Fruit fly (Drosophila melanogaster) whole organism, embryonic: ENCODE measurements around the gene CG34148.

Experiments used
- Abd-B ChIP-seq: fragments of 200-800 bp; sonication (Bioruptor generic); optimal IDR thresholded peaks from 2 replicates; lab custom pipeline; 2018; ENCODE audit warnings: missing biosample characterization, mild to moderate bottlenecking, missing genetic modification characterization, moderate library complexity
- Antp ChIP-seq: fragments of 200-800 bp; sonication (Bioruptor generic); optimal IDR thresholded peaks from 3 replicates; lab custom pipeline; 2016; ENCODE audit warnings: missing biosample characterization, missing genetic modification characterization
- Atf6 ChIP-seq: fragments of 200-800 bp; sonication (Bioruptor generic); IDR thresholded peaks from 2 replicates; pipeline ENCODE4 v1.3.6; 2022; ENCODE audit warnings: missing biosample characterization, missing genetic modification characterization
- Bteb2 ChIP-seq: fragments of 200-800 bp; sonication (Bioruptor generic); optimal IDR thresholded peaks from 2 replicates; lab custom pipeline; 2016; ENCODE audit warnings: missing biosample characterization, missing genetic modification characterization
- CG10147 ChIP-seq: fragments of 200-800 bp; sonication (Bioruptor generic); optimal IDR thresholded peaks from 2 replicates; lab custom pipeline; 2019; ENCODE audit warnings: missing biosample characterization, mild to moderate bottlenecking, missing genetic modification characterization, moderate library complexity
- CG1024 ChIP-seq: fragments of 200-800 bp; sonication (Bioruptor generic); IDR thresholded peaks from 2 replicates; pipeline ENCODE4 v1.3.6; 2022; ENCODE audit warnings: missing biosample characterization, missing genetic modification characterization
- CG12155 ChIP-seq: fragments of 200-800 bp; sonication (Bioruptor generic); optimal IDR thresholded peaks from 3 replicates; lab custom pipeline; 2016; ENCODE audit warnings: missing biosample characterization, missing genetic modification characterization
- CG12299 ChIP-seq: fragments of 200-800 bp; sonication (Bioruptor generic); optimal IDR thresholded peaks from 2 replicates; lab custom pipeline; 2018; ENCODE audit warnings: missing biosample characterization, mild to moderate bottlenecking, missing genetic modification characterization
- CG12744 ChIP-seq: fragments of 200-800 bp; sonication (Bioruptor generic); optimal IDR thresholded peaks from 2 replicates; lab custom pipeline; 2016; ENCODE audit warnings: missing biosample characterization, missing genetic modification characterization
- CG13624 ChIP-seq: fragments of 200-800 bp; sonication (Bioruptor generic); optimal IDR thresholded peaks from 2 replicates; lab custom pipeline; 2016; ENCODE audit warnings: missing biosample characterization, missing genetic modification characterization
- CG14667 ChIP-seq: fragments of 200-800 bp; sonication (Bioruptor generic); IDR thresholded peaks from 2 replicates; pipeline ENCODE4 v1.3.6; 2022; ENCODE audit warnings: missing biosample characterization, missing genetic modification characterization
- CG15601 ChIP-seq: fragments of 200-800 bp; sonication (Bioruptor generic); optimal IDR thresholded peaks from 3 replicates; lab custom pipeline; 2019; ENCODE audit warnings: missing biosample characterization, mild to moderate bottlenecking, missing genetic modification characterization, moderate library complexity
- CG15696 ChIP-seq: fragments of 200-800 bp; sonication (Bioruptor generic); optimal IDR thresholded peaks from 2 replicates; lab custom pipeline; 2019; ENCODE audit warnings: missing biosample characterization, mild to moderate bottlenecking, missing genetic modification characterization, moderate library complexity
- CG1603 ChIP-seq: fragments of 200-800 bp; sonication (Bioruptor generic); optimal IDR thresholded peaks from 2 replicates; lab custom pipeline; 2019; ENCODE audit warnings: missing biosample characterization, mild to moderate bottlenecking, missing genetic modification characterization, moderate library complexity
- CG18262 ChIP-seq: fragments of 200-800 bp; optimal IDR thresholded peaks from 3 replicates; lab custom pipeline; 2019; ENCODE audit warnings: missing biosample characterization, mild to moderate bottlenecking, missing genetic modification characterization, moderate library complexity
- CG2889 ChIP-seq: fragments of 200-800 bp; sonication (Bioruptor generic); IDR thresholded peaks from 3 replicates; pipeline ENCODE4 v1.3.6; 2022; ENCODE audit warnings: missing biosample characterization, missing genetic modification characterization
- CG31365 ChIP-seq: fragments of 200-800 bp; sonication (Bioruptor generic); optimal IDR thresholded peaks from 2 replicates; lab custom pipeline; 2018; ENCODE audit warnings: missing biosample characterization, mild to moderate bottlenecking, missing genetic modification characterization
- CG33213 ChIP-seq: fragments of 200-800 bp; sonication (Bioruptor generic); optimal IDR thresholded peaks from 3 replicates; lab custom pipeline; 2016; ENCODE audit warnings: missing biosample characterization, missing genetic modification characterization
- CG3847 ChIP-seq: fragments of 200-800 bp; sonication (Bioruptor generic); IDR thresholded peaks from 2 replicates; pipeline ENCODE4 v1.3.6; 2022; ENCODE audit warnings: missing biosample characterization, missing genetic modification characterization
- CG6175 ChIP-seq: fragments of 200-800 bp; sonication (Bioruptor generic); IDR thresholded peaks from 3 replicates; pipeline ENCODE4 v1.3.6; 2022; ENCODE audit warnings: missing biosample characterization, missing genetic modification characterization
- CG9437 ChIP-seq: fragments of 200-800 bp; sonication (Bioruptor generic); optimal IDR thresholded peaks from 2 replicates; lab custom pipeline; 2018; ENCODE audit warnings: missing biosample characterization, mild to moderate bottlenecking, missing genetic modification characterization
- CTCF ChIP-seq: fragments of 200-800 bp; sonication (Bioruptor generic); optimal IDR thresholded peaks from 2 replicates; lab custom pipeline; 2017; ENCODE audit warnings: missing biosample characterization, mild to moderate bottlenecking, missing genetic modification characterization, moderate library complexity
- CrebB ChIP-seq: fragments of 200-800 bp; sonication (Bioruptor generic); optimal IDR thresholded peaks from 3 replicates; lab custom pipeline; 2018; ENCODE audit warnings: missing biosample characterization, mild to moderate bottlenecking, missing genetic modification characterization
- Dbx ChIP-seq: fragments of 200-800 bp; sonication (Bioruptor generic); IDR thresholded peaks from 3 replicates; pipeline ENCODE4 v1.3.6; 2022; ENCODE audit warnings: missing biosample characterization, missing genetic modification characterization
- Drgx ChIP-seq: fragments of 200-800 bp; sonication (Bioruptor generic); IDR thresholded peaks from 2 replicates; pipeline ENCODE4 v1.3.6; 2022; ENCODE audit warnings: missing biosample characterization, missing genetic modification characterization
- Med ChIP-seq: fragments of 200-800 bp; sonication (Bioruptor generic); peaks from one replicate; lab custom pipeline; 2016; ENCODE audit warnings: missing biosample characterization, missing genetic modification characterization, mild to moderate bottlenecking, inconsistent platforms, moderate library complexity
- NFAT ChIP-seq: fragments of 200-800 bp; sonication (Bioruptor generic); IDR thresholded peaks from 2 replicates; pipeline ENCODE4 v1.3.6; 2022; ENCODE audit warnings: missing biosample characterization, missing genetic modification characterization
- Sox102F ChIP-seq: fragments of 200-800 bp; sonication (Bioruptor generic); optimal IDR thresholded peaks from 2 replicates; lab custom pipeline; 2018; ENCODE audit warnings: missing biosample characterization, mild to moderate bottlenecking, missing genetic modification characterization, moderate library complexity
- ac ChIP-seq: fragments of 200-800 bp; sonication (Bioruptor generic); optimal IDR thresholded peaks from 3 replicates; lab custom pipeline; 2017; ENCODE audit warnings: missing biosample characterization, mild to moderate bottlenecking, missing genetic modification characterization
- aop ChIP-seq: fragments of 200-800 bp; sonication (Bioruptor generic); IDR thresholded peaks from 2 replicates; pipeline ENCODE4 v1.3.6; 2022; ENCODE audit warnings: missing biosample characterization, missing genetic modification characterization
- cg ChIP-seq: fragments of 200-800 bp; sonication (Bioruptor generic); optimal IDR thresholded peaks from 3 replicates; lab custom pipeline; 2019; ENCODE audit warnings: missing biosample characterization, mild to moderate bottlenecking, missing genetic modification characterization, moderate library complexity
- dm ChIP-seq: fragments of 200-800 bp; sonication (Bioruptor generic); optimal IDR thresholded peaks from 3 replicates; lab custom pipeline; 2016; ENCODE audit warnings: missing biosample characterization, missing genetic modification characterization
- en ChIP-seq: fragments of 200-800 bp; sonication (Bioruptor generic); optimal IDR thresholded peaks from 2 replicates; lab custom pipeline; 2016; ENCODE audit warnings: missing biosample characterization, missing genetic modification characterization
- fd102C ChIP-seq: fragments of 200-800 bp; sonication (Bioruptor generic); optimal IDR thresholded peaks from 2 replicates; lab custom pipeline; 2018; ENCODE audit warnings: missing biosample characterization, mild to moderate bottlenecking, missing genetic modification characterization, moderate library complexity
- fd96Cb ChIP-seq: fragments of 200-800 bp; sonication (Bioruptor generic); optimal IDR thresholded peaks from 2 replicates; lab custom pipeline; 2018; ENCODE audit warnings: missing biosample characterization, mild to moderate bottlenecking, missing genetic modification characterization, moderate library complexity
- gce ChIP-seq: fragments of 200-800 bp; sonication (Bioruptor generic); IDR thresholded peaks from 3 replicates; pipeline ENCODE4 v1.3.6; 2022; ENCODE audit warnings: missing biosample characterization, missing genetic modification characterization
- gcm2 ChIP-seq: fragments of 200-800 bp; sonication (Bioruptor generic); optimal IDR thresholded peaks from 2 replicates; lab custom pipeline; 2016; ENCODE audit warnings: missing biosample characterization, missing genetic modification characterization
- gem ChIP-seq: fragments of 200-800 bp; sonication (Bioruptor generic); optimal IDR thresholded peaks from 2 replicates; lab custom pipeline; 2019; ENCODE audit warnings: missing biosample characterization, mild to moderate bottlenecking, missing genetic modification characterization, moderate library complexity
- lbe ChIP-seq: fragments of 200-800 bp; sonication (Bioruptor generic); optimal IDR thresholded peaks from 2 replicates; lab custom pipeline; 2016; ENCODE audit warnings: missing biosample characterization, mild to moderate bottlenecking, missing genetic modification characterization
- mam ChIP-seq: fragments of 200-800 bp; sonication (Bioruptor generic); optimal IDR thresholded peaks from 3 replicates; lab custom pipeline; 2016; ENCODE audit warnings: missing biosample characterization, missing genetic modification characterization
- pan ChIP-seq, 4 experiments: fragments of >200 bp in 3 of 4; fragments of 200-800 bp in 1 of 4; sonication (Bioruptor generic) in 1 of 4; optimal IDR thresholded peaks in 3 of 4; IDR thresholded peaks in 1 of 4; 2 replicates each; pipeline versions ENCODE4 v1.3.6 to Lab custom; 2017 to 2022; ENCODE audit warnings: missing biosample characterization in 2 of 4, missing genetic modification characterization in 2 of 4, mixed read lengths in 1 of 4
- pita ChIP-seq: fragments of 200-800 bp; sonication (Bioruptor generic); optimal IDR thresholded peaks from 2 replicates; lab custom pipeline; 2017; ENCODE audit warnings: missing biosample characterization, mild to moderate bottlenecking, missing genetic modification characterization
- run ChIP-seq: fragments of 200-800 bp; sonication (Bioruptor generic); optimal IDR thresholded peaks from 3 replicates; lab custom pipeline; 2018; ENCODE audit warnings: missing biosample characterization, mild to moderate bottlenecking, missing genetic modification characterization
- shn ChIP-seq: fragments of 200-800 bp; sonication (Bioruptor generic); optimal IDR thresholded peaks from 3 replicates; lab custom pipeline; 2016; ENCODE audit warnings: missing biosample characterization, missing genetic modification characterization
- so ChIP-seq: fragments of 200-800 bp; sonication (Bioruptor generic); IDR thresholded peaks from 3 replicates; pipeline ENCODE4 v1.3.6; 2022; ENCODE audit warnings: missing biosample characterization, missing genetic modification characterization
- sug ChIP-seq: fragments of 200-800 bp; optimal IDR thresholded peaks from 2 replicates; lab custom pipeline; 2019; ENCODE audit warnings: missing biosample characterization, mild to moderate bottlenecking, missing genetic modification characterization, moderate library complexity
- tgo ChIP-seq: fragments of 200-800 bp; sonication (Bioruptor generic); IDR thresholded peaks from 3 replicates; pipeline ENCODE4 v1.3.6; 2022; ENCODE audit warnings: missing biosample characterization, missing genetic modification characterization
- tin ChIP-seq: fragments of 200-800 bp; sonication (Bioruptor generic); optimal IDR thresholded peaks from 3 replicates; lab custom pipeline; 2016; ENCODE audit warnings: missing biosample characterization, missing genetic modification characterization
- tll ChIP-seq, 2 experiments: fragments of 200-800 bp in 1 of 2; fragments of >200 bp in 1 of 2; sonication (Bioruptor generic) in 1 of 2; optimal IDR thresholded peaks; 2 replicates each; lab custom pipeline; 2017 to 2019; ENCODE audit warnings: missing biosample characterization in 2 of 2, missing genetic modification characterization in 2 of 2, mild to moderate bottlenecking in 1 of 2, moderate library complexity in 1 of 2
- tna ChIP-seq: fragments of 200-800 bp; sonication (Bioruptor generic); IDR thresholded peaks from 2 replicates; pipeline ENCODE4 v1.3.6; 2022; ENCODE audit warnings: missing biosample characterization, missing genetic modification characterization; ENCODE audit not compliant: partially characterized antibody
- usp ChIP-seq: fragments of >200 bp; optimal IDR thresholded peaks from 2 replicates; lab custom pipeline; 2017; ENCODE audit warnings: missing biosample characterization, missing genetic modification characterization

The CG34148 gene

dm6 chr3R:21849988-21850460 is 28.5 kb downstream of the CG34148 start (continued):
- TF ChIP-seq CTCF (GFP tag; lab: Kevin White, UChicago) (no peak), mam (peak; percentile 20), cg (peak; percentile 18), CG33213 (GFP tag; lab: Kevin White, UChicago) (no peak), CG14667 (GFP tag; lab: Robert Waterston, UW) (no peak), CG1024 (GFP tag; lab: Robert Waterston, UW) (0 out of 2 replicates have a peak, but pooled peaks have one; percentile 1), CG13624 (peak; percentile 15), dm (GFP tag; lab: Kevin White, UChicago) (no peak), Atf6 (no peak; the same call in 1 of the 2 replicates), Sox102F (peak; percentile 54), gcm2 (no peak), CG12744 (GFP tag; lab: Kevin White, UChicago) (no peak), NFAT (GFP tag; lab: Robert Waterston, UW) (no peak), CG2889 (GFP tag; lab: Robert Waterston, UW) (no peak), sug (no peak), Drgx (GFP tag; lab: Robert Waterston, UW) (no peak), gem (tag; lab: Kevin White, UChicago) (peak; percentile 43), CG31365 (no peak), pan (optimal IDR thresholded peaks at IDR 0.05; lab: Kevin White, UChicago) (no peak), pan (GFP tag; optimal IDR thresholded peaks at IDR 0.05 in 1 of 2, IDR thresholded peaks at IDR 0.05 in 1 of 2) (no peak), ac (no peak), run (no peak), so (no peak), CG12155 (GFP tag; lab: Kevin White, UChicago) (peak; percentile 46), lbe (no peak), Med (GFP tag; lab: Kevin White, UChicago) (peak; percentile 73), CG18262 (peak; percentile 58), Antp (peak; percentile 57), Bteb2 (GFP tag; lab: Kevin White, UChicago) (no peak), tll (GFP tag; optimal IDR thresholded peaks at IDR 0.05; lab: Kevin White, UChicago) (no peak), aop (GFP tag; lab: Robert Waterston, UW) (no peak), Abd-B (GFP tag; lab: Kevin White, UChicago) (peak; percentile 48), tgo (GFP tag; lab: Robert Waterston, UW) (no peak), CG15601 (peak; percentile 50), CG12299 (tag; lab: Kevin White, UChicago) (no peak), CG3847 (peak; percentile 32; the same call in 1 of the 2 replicates), shn (peak; percentile 67), usp (GFP tag; lab: Kevin White, UChicago) (no peak), Dbx (GFP tag; lab: Robert Waterston, UW) (no peak), en (GFP tag; lab: Kevin White, UChicago) (no peak), CG1603 (peak; percentile 38), CG15696 (tag; lab: Kevin White, UChicago) (peak; percentile 30), tna (GFP tag; lab: Robert Waterston, UW) (no peak), tin (GFP tag; lab: Kevin White, UChicago) (no peak), CrebB (tag; lab: Kevin White, UChicago) (no peak), gce (no peak), CG10147 (GFP tag; lab: Kevin White, UChicago) (no peak), fd102C (GFP tag; lab: Kevin White, UChicago) (no peak), pita (GFP tag; lab: Kevin White, UChicago) (no peak), CG6175 (GFP tag; lab: Robert Waterston, UW) (peak; percentile 49; the same call in 1 of the 3 replicates), fd96Cb (peak; percentile 17), CG9437 (GFP tag; lab: Kevin White, UChicago) (peak; percentile 11)
